Worm (Caenorhabditis elegans): ENCODE results near the gene W05H9.4.
A peak's percentile ranks its signal among the peaks of the same experiment; 100 is the strongest.

DNA sequence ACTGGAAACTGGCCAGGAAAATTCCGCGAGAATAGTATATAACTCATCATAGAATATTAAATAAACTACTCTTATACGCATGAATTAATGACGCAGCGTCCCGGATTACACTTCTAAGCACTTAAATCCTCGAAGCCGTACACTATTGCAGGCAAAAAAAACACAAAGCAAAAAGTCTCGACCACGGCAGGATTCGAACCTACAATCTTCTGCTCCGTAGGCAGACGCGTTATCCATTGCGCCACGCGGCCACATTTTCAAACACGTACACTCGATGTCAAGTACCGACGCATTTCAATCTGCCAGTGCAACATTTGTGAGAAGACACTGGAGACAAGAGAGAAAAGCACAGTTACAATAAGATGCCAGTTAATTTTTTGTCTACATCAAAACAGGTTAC is 43.6 kb upstream of the W05H9.4 start:
- TF ChIP-seq ceh-82 (tag; optimal IDR thresholded peaks at IDR 0.05) (no peak), tbx-2 (tag; optimal IDR thresholded peaks at IDR 0.05) (peak; percentile 7), ama-1 (optimal IDR thresholded peaks at IDR 0.05) (no peak), nhr-237 (tag; optimal IDR thresholded peaks at IDR 0.05) (no peak), nhr-12 (tag; optimal IDR thresholded peaks at IDR 0.05) (no peak), pqm-1 (tag; optimal IDR thresholded peaks at IDR 0.05) (no peak), elt-1 (tag; optimal IDR thresholded peaks at IDR 0.05) (no peak), nhr-28 (tag; optimal IDR thresholded peaks at IDR 0.05) (no peak), fkh-10 (GFP tag; optimal IDR thresholded peaks at IDR 0.05) (no peak), nhr-77 (tag; optimal IDR thresholded peaks at IDR 0.05) (no peak), daf-12 (tag; optimal IDR thresholded peaks at IDR 0.05) (no peak), unc-39 (tag; optimal IDR thresholded peaks at IDR 0.05) (no peak)

All from whole organism, L3 larva.